Worm (Caenorhabditis elegans) whole organism, L3 larva: Measurements from ENCODE around the gene vap-1.
A peak's percentile ranks its signal among the peaks of the same experiment; 100 is the strongest.

Source experiments
- R02D3.7 ChIP-seq: fragments of 150-350 bp; optimal IDR thresholded peaks from 2 replicates; lab custom pipeline; 2014; ENCODE audit warnings: missing biosample characterization, missing genetic modification characterization
- aly-2 ChIP-seq: fragments of 150-350 bp; optimal IDR thresholded peaks from 2 replicates; lab custom pipeline; 2014; ENCODE audit warnings: missing biosample characterization, missing genetic modification characterization
- ama-1 ChIP-seq: fragments of 150-350 bp; optimal IDR thresholded peaks from 2 replicates; lab custom pipeline; 2018
- ceh-16 ChIP-seq: sonication (generic microtip); optimal IDR thresholded peaks from 2 replicates; lab custom pipeline; 2017; ENCODE audit warnings: missing biosample characterization, missing genetic modification characterization
- ceh-28 ChIP-seq: fragments of 150-350 bp; optimal IDR thresholded peaks from 2 replicates; lab custom pipeline; 2014; ENCODE audit warnings: missing biosample characterization, missing genetic modification reagents, missing genetic modification characterization
- ceh-82 ChIP-seq: fragments of 150-350 bp; optimal IDR thresholded peaks from 2 replicates; lab custom pipeline; 2014; ENCODE audit warnings: missing biosample characterization, missing genetic modification characterization
- daf-12 ChIP-seq: fragments of 150-350 bp; optimal IDR thresholded peaks from 2 replicates; lab custom pipeline; 2014; ENCODE audit warnings: missing biosample characterization, missing genetic modification reagents, missing genetic modification characterization
- egl-27 ChIP-seq: sonication (generic microtip); optimal IDR thresholded peaks from 4 replicates; lab custom pipeline; 2017; ENCODE audit warnings: missing biosample characterization, missing genetic modification reagents, missing genetic modification characterization
- elt-1 ChIP-seq: fragments of 150-350 bp; optimal IDR thresholded peaks from 2 replicates; lab custom pipeline; 2014; ENCODE audit warnings: missing biosample characterization, missing genetic modification characterization
- fkh-10 ChIP-seq: sonication (generic microtip); optimal IDR thresholded peaks from 2 replicates; lab custom pipeline; 2017; ENCODE audit warnings: missing biosample characterization, missing genetic modification reagents, missing genetic modification characterization
- fkh-2 ChIP-seq: fragments of 150-350 bp; optimal IDR thresholded peaks from 2 replicates; lab custom pipeline; 2014; ENCODE audit warnings: missing biosample characterization, missing genetic modification reagents, missing genetic modification characterization
- fos-1 ChIP-seq: fragments of 150-350 bp; optimal IDR thresholded peaks from 2 replicates; lab custom pipeline; 2014; ENCODE audit warnings: missing biosample characterization, missing genetic modification characterization
- hmg-11 ChIP-seq: sonication (generic microtip); optimal IDR thresholded peaks from 2 replicates; lab custom pipeline; 2016; ENCODE audit warnings: missing genetic modification characterization, missing compliant biosample characterization
- jun-1 ChIP-seq: fragments of 150-350 bp; optimal IDR thresholded peaks from 2 replicates; lab custom pipeline; 2014; ENCODE audit warnings: missing biosample characterization, missing genetic modification reagents, missing genetic modification characterization
- lin-15B ChIP-seq: fragments of 150-350 bp; optimal IDR thresholded peaks from 2 replicates; lab custom pipeline; 2014; ENCODE audit warnings: missing biosample characterization, missing genetic modification characterization
- lin-39 ChIP-seq: fragments of 150-350 bp; optimal IDR thresholded peaks from 2 replicates; lab custom pipeline; 2018; ENCODE audit warnings: missing biosample characterization, missing genetic modification reagents, missing genetic modification characterization
- lsy-12 ChIP-seq: sonication (generic microtip); optimal IDR thresholded peaks from 2 replicates; lab custom pipeline; 2016; ENCODE audit warnings: mild to moderate bottlenecking, missing genetic modification characterization, missing compliant biosample characterization
- mml-1 ChIP-seq: fragments of 150-350 bp; sonication (generic microtip); optimal IDR thresholded peaks from 3 replicates; lab custom pipeline; 2014; ENCODE audit warnings: missing biosample characterization, missing genetic modification characterization
- nhr-11 ChIP-seq: fragments of 150-350 bp; optimal IDR thresholded peaks from 2 replicates; lab custom pipeline; 2014; ENCODE audit warnings: missing biosample characterization, missing genetic modification characterization
- nhr-12 ChIP-seq: fragments of 150-350 bp; optimal IDR thresholded peaks from 2 replicates; lab custom pipeline; 2014; ENCODE audit warnings: missing biosample characterization, missing genetic modification characterization
- nhr-23 ChIP-seq: fragments of 150-350 bp; optimal IDR thresholded peaks from 2 replicates; lab custom pipeline; 2014; ENCODE audit warnings: missing biosample characterization, missing genetic modification reagents, missing genetic modification characterization
- nhr-237 ChIP-seq: fragments of 150-350 bp; optimal IDR thresholded peaks from 2 replicates; lab custom pipeline; 2014; ENCODE audit warnings: missing biosample characterization, missing genetic modification characterization
- nhr-25 ChIP-seq: sonication (generic microtip); optimal IDR thresholded peaks from 2 replicates; lab custom pipeline; 2017; ENCODE audit warnings: missing biosample characterization, missing genetic modification characterization
- nhr-28 ChIP-seq: fragments of 150-350 bp; optimal IDR thresholded peaks from 2 replicates; lab custom pipeline; 2014; ENCODE audit warnings: missing biosample characterization, missing genetic modification characterization
- nhr-67 ChIP-seq: fragments of 150-350 bp; optimal IDR thresholded peaks from 2 replicates; lab custom pipeline; 2014; ENCODE audit warnings: missing biosample characterization, missing genetic modification characterization
- nhr-77 ChIP-seq: fragments of 150-350 bp; optimal IDR thresholded peaks from 2 replicates; lab custom pipeline; 2014; ENCODE audit warnings: missing biosample characterization, missing genetic modification characterization
- pha-4 ChIP-seq: fragments of 150-350 bp; optimal IDR thresholded peaks from 2 replicates; lab custom pipeline; 2014; ENCODE audit warnings: missing biosample characterization, missing genetic modification reagents, missing genetic modification characterization
- sea-2 ChIP-seq: fragments of 150-350 bp; sonication (generic microtip); optimal IDR thresholded peaks from 4 replicates; lab custom pipeline; 2014; ENCODE audit warnings: missing biosample characterization, missing genetic modification reagents, missing genetic modification characterization
- skn-1 ChIP-seq: fragments of 150-350 bp; optimal IDR thresholded peaks from 2 replicates; lab custom pipeline; 2014; ENCODE audit warnings: missing biosample characterization, missing genetic modification characterization
- tbx-2 ChIP-seq: sonication (generic microtip); optimal IDR thresholded peaks from 2 replicates; lab custom pipeline; 2016; ENCODE audit warnings: mild to moderate bottlenecking, missing genetic modification characterization, missing compliant biosample characterization
- unc-39 ChIP-seq: sonication (generic microtip); optimal IDR thresholded peaks from 4 replicates; lab custom pipeline; 2017; ENCODE audit warnings: missing biosample characterization, missing genetic modification characterization
- zag-1 ChIP-seq: fragments of 150-350 bp; optimal IDR thresholded peaks from 2 replicates; lab custom pipeline; 2014; ENCODE audit warnings: missing biosample characterization, missing genetic modification characterization
- ztf-4 ChIP-seq: fragments of 150-350 bp; optimal IDR thresholded peaks from 2 replicates; lab custom pipeline; 2014; ENCODE audit warnings: missing biosample characterization, missing genetic modification characterization

The vap-1 gene

DNA sequence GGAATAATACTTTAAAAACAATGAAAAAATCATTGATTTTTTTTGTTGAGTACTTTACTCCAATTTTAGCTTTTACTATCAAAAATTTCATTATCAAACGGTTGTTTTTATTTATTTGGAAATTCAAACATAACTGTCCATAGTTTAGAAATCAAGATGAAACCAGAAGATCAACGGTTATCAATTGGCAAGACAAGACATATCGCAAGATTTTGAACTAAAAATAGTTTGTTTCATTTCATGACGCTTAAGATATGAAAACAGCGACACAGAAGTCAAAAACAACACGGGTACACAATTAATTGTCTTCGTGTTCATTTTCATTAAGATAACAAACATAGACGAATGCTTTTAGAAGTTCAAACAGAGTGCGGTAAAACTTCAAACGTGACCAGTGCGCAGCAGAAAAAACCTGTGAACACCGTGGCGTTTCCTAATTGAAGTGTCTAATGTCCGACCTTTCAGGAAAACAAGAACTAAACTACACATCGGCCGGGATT lies 21.2 kb upstream of the vap-1 start:
- TF ChIP-seq nhr-25 (peak; percentile 2), nhr-237 (tag; lab: Kevin White, UChicago) (no peak)

DNA sequence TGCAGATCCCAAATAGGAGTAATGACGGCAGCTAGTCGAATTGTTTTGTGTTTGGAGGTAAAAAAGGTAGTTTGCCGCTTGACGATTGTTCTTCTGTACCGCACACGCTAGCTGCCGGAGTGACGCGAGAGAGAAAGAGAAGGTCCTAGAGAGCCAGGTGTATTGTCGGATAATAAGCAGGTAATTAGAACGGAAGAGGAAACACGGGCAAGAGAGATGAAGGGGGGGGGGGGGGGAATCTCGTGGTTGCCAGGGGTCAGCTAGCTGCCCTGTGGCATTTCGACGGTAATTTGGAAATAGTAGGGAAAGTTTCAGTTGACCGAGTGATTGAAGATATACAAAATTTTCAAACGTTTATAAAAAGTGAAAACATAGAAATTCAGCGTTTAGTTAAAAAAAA lies 17.5 kb upstream of the vap-1 start, which contains the start of gene crb-1:
TSS of gene crb-1 (minus strand) at position 147 of the 400 bp plus-strand sequence.
- TF ChIP-seq skn-1 (tag; lab: Kevin White, UChicago) (no peak), elt-1 (tag; lab: Kevin White, UChicago) (no peak), ceh-16 (tag; lab: Kevin White, UChicago) (no peak), aly-2 (tag; lab: Kevin White, UChicago) (no peak), zag-1 (no peak), lin-39 (no peak), nhr-23 (tag; lab: Kevin White, UChicago) (no peak), ztf-4 (tag; lab: Kevin White, UChicago) (no peak)

DNA sequence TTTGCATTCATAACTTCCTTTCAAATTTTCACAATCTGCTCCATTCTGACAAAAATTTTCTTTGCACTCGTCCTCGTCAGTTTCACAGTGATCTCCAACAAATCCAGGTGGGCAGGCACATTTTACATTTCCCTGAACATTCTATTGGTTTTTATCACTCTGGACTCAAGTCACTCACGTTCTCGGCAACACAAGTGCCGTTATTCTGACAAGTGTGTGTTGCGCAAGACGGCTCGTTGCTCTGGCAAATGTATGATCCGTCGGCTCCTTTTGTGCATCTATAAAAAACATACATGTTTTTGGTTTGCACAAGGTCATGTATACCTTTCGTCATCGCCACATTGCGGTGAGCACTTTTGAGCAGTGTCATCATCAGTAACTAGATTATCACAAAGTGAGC lies 16.3 kb upstream of the vap-1 start:
- no peak for TF ChIP-seq fkh-10 (GFP tag; lab: Kevin White, UChicago)
- no peak for TF ChIP-seq nhr-12 (tag; lab: Kevin White, UChicago)
- TF ChIP-seq tbx-2: no peak
- no peak for TF ChIP-seq nhr-25
- no peak for TF ChIP-seq ztf-4 (tag; lab: Kevin White, UChicago)
- TF ChIP-seq fos-1: no peak
- TF ChIP-seq lin-39: no peak
- no peak for TF ChIP-seq ceh-82 (tag; lab: Kevin White, UChicago)
- no peak for TF ChIP-seq egl-27 (tag; lab: Kevin White, UChicago)
- TF ChIP-seq nhr-77 (tag; lab: Kevin White, UChicago): no peak
- TF ChIP-seq elt-1 (tag; lab: Kevin White, UChicago): no peak
- TF ChIP-seq lin-15B: no peak
- no peak for TF ChIP-seq nhr-11 (tag; lab: Kevin White, UChicago)
- TF ChIP-seq nhr-67 (tag; lab: Kevin White, UChicago): no peak
- TF ChIP-seq fkh-2 (tag; lab: Kevin White, UChicago): no peak
- no peak for TF ChIP-seq jun-1 (tag; lab: Kevin White, UChicago)
- TF ChIP-seq hmg-11 (tag; lab: Kevin White, UChicago): no peak

DNA sequence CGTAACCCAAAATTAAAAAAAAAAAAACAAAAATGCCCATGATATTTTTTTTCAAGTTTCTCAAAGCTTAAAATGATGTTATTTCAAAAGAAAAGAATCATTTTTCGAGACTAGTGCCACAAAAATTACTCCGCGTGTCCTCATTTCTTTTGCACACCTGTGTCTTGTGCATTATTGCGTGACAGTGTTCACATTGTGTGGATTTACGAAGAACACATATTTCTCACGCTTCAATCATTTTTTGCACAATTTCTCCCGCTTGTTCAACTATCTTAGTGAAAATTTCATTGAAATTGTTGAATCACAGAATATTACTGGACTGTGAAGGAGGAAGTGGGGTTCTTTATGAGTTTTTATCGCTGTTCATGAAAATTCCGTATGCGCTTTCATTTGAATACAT lies 12.5 kb upstream of the vap-1 start:
- no peak for TF ChIP-seq lsy-12 (tag; lab: Kevin White, UChicago)
- TF ChIP-seq R02D3.7 (tag; lab: Kevin White, UChicago): peak; percentile 83
- TF ChIP-seq pha-4 (tag; lab: Kevin White, UChicago): peak; percentile 57

DNA sequence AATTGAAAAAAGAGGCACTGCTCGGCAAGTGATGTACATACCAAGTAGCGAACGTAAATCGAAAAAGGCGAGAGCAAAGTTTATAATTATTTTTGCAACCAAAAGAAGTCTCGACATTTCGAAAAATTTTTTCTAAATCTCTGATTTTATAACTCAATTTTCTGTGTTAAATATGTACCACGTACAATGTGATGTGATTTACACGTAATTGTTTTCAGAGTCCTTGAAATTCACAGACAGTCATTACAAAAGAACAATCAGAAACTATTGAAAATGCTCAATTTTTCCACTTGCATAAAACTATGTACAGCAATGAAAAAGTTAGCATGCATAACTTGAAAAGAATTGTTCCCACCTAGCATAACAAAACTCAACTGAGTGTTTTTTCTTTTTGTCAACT lies 6.7 kb upstream of the vap-1 start:
- no peak for TF ChIP-seq lin-15B
- TF ChIP-seq ceh-28: no peak
- no peak for TF ChIP-seq lsy-12 (tag; lab: Kevin White, UChicago)
- no peak for TF ChIP-seq sea-2 (GFP tag; lab: Kevin White, UChicago)
- no peak for TF ChIP-seq unc-39
- no peak for TF ChIP-seq daf-12 (tag; lab: Kevin White, UChicago)
- TF ChIP-seq nhr-11 (tag; lab: Kevin White, UChicago): no peak
- TF ChIP-seq zag-1: no peak
- no peak for TF ChIP-seq mml-1 (tag; lab: Kevin White, UChicago)
- TF ChIP-seq tbx-2: no peak
- no peak for TF ChIP-seq nhr-12 (tag; lab: Kevin White, UChicago)

DNA sequence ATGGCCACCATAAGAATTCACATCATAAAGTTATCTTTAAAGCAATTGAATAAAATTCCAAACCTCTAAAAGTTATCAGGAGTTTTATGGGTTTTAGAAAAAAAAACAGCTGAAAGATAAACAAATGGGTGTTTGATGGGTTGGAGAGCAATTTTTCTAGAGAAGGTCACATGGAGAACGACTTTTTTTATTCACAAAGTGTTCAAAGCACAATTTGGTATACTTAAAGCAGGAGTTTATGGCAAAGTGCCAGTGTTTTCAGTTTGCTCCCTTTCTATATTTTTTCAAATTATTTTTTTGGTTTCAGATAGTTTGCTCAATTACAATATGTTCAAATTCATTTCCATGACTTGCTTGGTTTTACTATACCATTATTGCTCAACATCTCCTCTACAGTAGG lies 4.9 kb upstream of the vap-1 start, which contains the start of gene F11C7.6:
TSS of gene F11C7.6 (plus strand) at position 301 of the 400 bp plus-strand sequence.
- TF ChIP-seq elt-1 (tag; lab: Kevin White, UChicago) (no peak), sea-2 (GFP tag; lab: Kevin White, UChicago) (no peak), zag-1 (no peak), ztf-4 (tag; lab: Kevin White, UChicago) (no peak), nhr-67 (tag; lab: Kevin White, UChicago) (no peak)

DNA sequence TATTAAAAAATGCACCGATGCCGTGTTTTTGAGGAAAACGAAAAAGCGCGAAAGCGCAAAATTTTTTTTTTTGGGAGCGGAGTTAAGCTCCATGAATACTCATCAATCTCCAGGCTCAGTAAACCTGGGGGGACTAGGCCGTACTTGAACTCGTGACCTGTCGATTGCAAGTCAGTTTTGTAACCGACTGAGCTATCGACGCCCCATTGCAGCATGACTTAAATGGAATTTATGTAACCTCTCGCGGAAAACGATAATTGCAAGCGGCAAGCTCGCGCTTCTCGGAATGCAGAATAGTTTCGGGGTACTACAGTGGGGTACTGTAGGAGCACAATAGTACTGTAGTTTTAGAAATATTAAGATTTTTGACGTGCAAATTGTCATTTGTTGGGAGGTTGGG lies 4.1 kb upstream of the vap-1 start:
- TF ChIP-seq pha-4 (tag; lab: Kevin White, UChicago): no peak
- no peak for TF ChIP-seq nhr-25
- TF ChIP-seq fos-1: no peak
- no peak for TF ChIP-seq nhr-28 (tag; lab: Kevin White, UChicago)
- no peak for TF ChIP-seq ama-1
- no peak for TF ChIP-seq daf-12 (tag; lab: Kevin White, UChicago)
- no peak for TF ChIP-seq nhr-23 (tag; lab: Kevin White, UChicago)
- TF ChIP-seq egl-27 (tag; lab: Kevin White, UChicago): no peak
- TF ChIP-seq fkh-2 (tag; lab: Kevin White, UChicago): no peak
